Fruit fly (Drosophila melanogaster) whole organism, embryonic: ENCODE data around the gene CG44006.

Experiments
- Blimp-1 ChIP-seq: fragments of 200-800 bp; sonication (Bioruptor generic); optimal IDR thresholded peaks from 3 replicates; lab custom pipeline; 2018; ENCODE audit warnings: missing biosample characterization, missing genetic modification characterization, mild to moderate bottlenecking, moderate library complexity, missing genetic modification reagents
- CG11247 ChIP-seq: fragments of 200-800 bp; sonication (Bioruptor generic); IDR thresholded peaks from 2 replicates; pipeline ENCODE4 v1.3.6; 2022; ENCODE audit warnings: missing biosample characterization, missing genetic modification characterization
- CG11504 ChIP-seq: fragments of 200-800 bp; sonication (Bioruptor generic); optimal IDR thresholded peaks from 3 replicates; lab custom pipeline; 2019; ENCODE audit warnings: missing biosample characterization, mild to moderate bottlenecking, missing genetic modification characterization, moderate library complexity
- CG12104 ChIP-seq: fragments of 200-800 bp; sonication (Bioruptor generic); optimal IDR thresholded peaks from 3 replicates; lab custom pipeline; 2016; ENCODE audit warnings: missing biosample characterization, missing genetic modification characterization
- CG15011 ChIP-seq: fragments of 200-800 bp; sonication (Bioruptor generic); optimal IDR thresholded peaks from 3 replicates; lab custom pipeline; 2018; ENCODE audit warnings: missing biosample characterization, mild to moderate bottlenecking, missing genetic modification characterization
- CG15479 ChIP-seq: fragments of 200-800 bp; sonication (Bioruptor generic); optimal IDR thresholded peaks from 3 replicates; lab custom pipeline; 2019; ENCODE audit warnings: missing biosample characterization, mild to moderate bottlenecking, missing genetic modification characterization, moderate library complexity
- CG17361 ChIP-seq: fragments of 200-800 bp; sonication (Bioruptor generic); IDR thresholded peaks from 3 replicates; pipeline ENCODE4 v1.3.6; 2022; ENCODE audit warnings: missing biosample characterization, missing genetic modification characterization
- CG1792 ChIP-seq: fragments of 200-800 bp; sonication (Bioruptor generic); optimal IDR thresholded peaks from 2 replicates; lab custom pipeline; 2016; ENCODE audit warnings: missing biosample characterization, missing genetic modification characterization
- CG2712 ChIP-seq: fragments of 200-800 bp; optimal IDR thresholded peaks from 3 replicates; lab custom pipeline; 2019; ENCODE audit warnings: missing biosample characterization, mild to moderate bottlenecking, missing genetic modification characterization, moderate library complexity
- CG30431 ChIP-seq: fragments of 200-800 bp; sonication (Bioruptor generic); optimal IDR thresholded peaks from 2 replicates; lab custom pipeline; 2017; ENCODE audit warnings: missing biosample characterization, missing genetic modification characterization
- CG31365 ChIP-seq: fragments of 200-800 bp; sonication (Bioruptor generic); optimal IDR thresholded peaks from 2 replicates; lab custom pipeline; 2018; ENCODE audit warnings: missing biosample characterization, mild to moderate bottlenecking, missing genetic modification characterization
- CG34422 ChIP-seq: fragments of 200-800 bp; sonication (Bioruptor generic); IDR thresholded peaks from 3 replicates; pipeline ENCODE4 v1.3.6; 2022; ENCODE audit warnings: missing biosample characterization, missing genetic modification characterization
- CG43689 ChIP-seq: fragments of 200-800 bp; sonication (Bioruptor generic); IDR thresholded peaks from 2 replicates; pipeline ENCODE4 v1.3.6; 2022; ENCODE audit warnings: missing biosample characterization, missing genetic modification characterization
- CG4617 ChIP-seq: fragments of 200-800 bp; sonication (Bioruptor generic); optimal IDR thresholded peaks from 3 replicates; lab custom pipeline; 2016; ENCODE audit warnings: missing biosample characterization, missing genetic modification characterization, borderline replicate concordance
- CG5953 ChIP-seq: fragments of 200-800 bp; sonication (Bioruptor generic); IDR thresholded peaks from 2 replicates; pipeline ENCODE4 v1.3.6; 2022; ENCODE audit warnings: missing biosample characterization, missing genetic modification characterization
- CG6654 ChIP-seq: fragments of 200-800 bp; sonication (Bioruptor generic); optimal IDR thresholded peaks from 2 replicates; lab custom pipeline; 2017; ENCODE audit warnings: missing biosample characterization, mild to moderate bottlenecking, missing genetic modification characterization
- CG6791 ChIP-seq: fragments of 200-800 bp; sonication (Bioruptor generic); IDR thresholded peaks from 3 replicates; pipeline ENCODE4 v1.3.6; 2022; ENCODE audit warnings: missing biosample characterization, missing genetic modification characterization; ENCODE audit not compliant: partially characterized antibody
- CG7556 ChIP-seq: fragments of 200-800 bp; sonication (Bioruptor generic); optimal IDR thresholded peaks from 2 replicates; lab custom pipeline; 2017; ENCODE audit warnings: missing biosample characterization, mild to moderate bottlenecking, missing genetic modification characterization
- CG7786 ChIP-seq: fragments of 200-800 bp; sonication (Bioruptor generic); optimal IDR thresholded peaks from 2 replicates; lab custom pipeline; 2016; ENCODE audit warnings: missing biosample characterization, missing genetic modification characterization
- CG7928 ChIP-seq: fragments of 200-800 bp; sonication (Bioruptor generic); optimal IDR thresholded peaks from 2 replicates; lab custom pipeline; 2017; ENCODE audit warnings: missing biosample characterization, mild to moderate bottlenecking, missing genetic modification characterization
- CG9609 ChIP-seq: fragments of 200-800 bp; sonication (Bioruptor generic); optimal IDR thresholded peaks from 3 replicates; lab custom pipeline; 2016; ENCODE audit warnings: missing biosample characterization, missing genetic modification characterization
- CG9727 ChIP-seq: fragments of 200-800 bp; sonication (Bioruptor generic); optimal IDR thresholded peaks from 3 replicates; lab custom pipeline; 2017; ENCODE audit warnings: missing biosample characterization, mild to moderate bottlenecking, missing genetic modification characterization
- Dad ChIP-seq: fragments of 200-800 bp; sonication (Bioruptor generic); optimal IDR thresholded peaks from 3 replicates; lab custom pipeline; 2016; ENCODE audit warnings: missing biosample characterization, missing genetic modification characterization
- Dfd ChIP-seq, 2 experiments: fragments of >200 bp; optimal IDR thresholded peaks; 2 replicates each; lab custom pipeline; 2017; ENCODE audit warnings: missing biosample characterization in 2 of 2, missing genetic modification characterization in 2 of 2
- Dip3 ChIP-seq: fragments of 200-800 bp; sonication (Bioruptor generic); optimal IDR thresholded peaks from 3 replicates; lab custom pipeline; 2016; ENCODE audit warnings: missing biosample characterization, missing genetic modification characterization
- Dp ChIP-seq: fragments of 200-800 bp; sonication (Bioruptor generic); optimal IDR thresholded peaks from 2 replicates; lab custom pipeline; 2018; ENCODE audit warnings: missing biosample characterization, mild to moderate bottlenecking, missing genetic modification characterization, moderate library complexity
- Dref ChIP-seq: fragments of 200-800 bp; sonication (Bioruptor generic); IDR thresholded peaks from 2 replicates; pipeline ENCODE4 v1.3.6; 2022; ENCODE audit warnings: missing biosample characterization, missing genetic modification characterization
- E2f2 ChIP-seq: fragments of 200-800 bp; sonication (Bioruptor generic); IDR thresholded peaks from 2 replicates; pipeline ENCODE4 v1.3.6; 2022; ENCODE audit warnings: missing biosample characterization, missing genetic modification characterization
- Fer2 ChIP-seq: fragments of 200-800 bp; sonication (Bioruptor generic); optimal IDR thresholded peaks from 2 replicates; lab custom pipeline; 2018; ENCODE audit warnings: missing biosample characterization, mild to moderate bottlenecking, missing genetic modification characterization, moderate library complexity
- Hey ChIP-seq: fragments of 200-800 bp; sonication (Bioruptor generic); optimal IDR thresholded peaks from 3 replicates; lab custom pipeline; 2018; ENCODE audit warnings: missing biosample characterization, mild to moderate bottlenecking, missing genetic modification characterization
- Hsf ChIP-seq: fragments of 200-800 bp; sonication (Bioruptor generic); optimal IDR thresholded peaks from 3 replicates; lab custom pipeline; 2016; ENCODE audit warnings: missing biosample characterization, missing genetic modification characterization
- Lhr ChIP-seq: fragments of 200-800 bp; sonication (Bioruptor generic); optimal IDR thresholded peaks from 3 replicates; lab custom pipeline; 2017; ENCODE audit warnings: mild to moderate bottlenecking, missing biosample characterization, missing genetic modification reagents, missing genetic modification characterization
- MESR4 ChIP-seq: fragments of 200-800 bp; sonication (Bioruptor generic); optimal IDR thresholded peaks from 2 replicates; lab custom pipeline; 2018; ENCODE audit warnings: missing biosample characterization, mild to moderate bottlenecking, missing genetic modification characterization, moderate library complexity
- Oli ChIP-seq: fragments of 200-800 bp; sonication (Bioruptor generic); optimal IDR thresholded peaks from 2 replicates; lab custom pipeline; 2018; ENCODE audit warnings: missing biosample characterization, mild to moderate bottlenecking, missing genetic modification characterization, moderate library complexity
- Rx ChIP-seq: fragments of 200-800 bp; sonication (Bioruptor generic); IDR thresholded peaks from 2 replicates; pipeline ENCODE4 v1.3.6; 2022; ENCODE audit warnings: missing biosample characterization, missing genetic modification characterization
- Usf ChIP-seq: fragments of 200-800 bp; sonication (Bioruptor generic); optimal IDR thresholded peaks from 2 replicates; lab custom pipeline; 2017; ENCODE audit warnings: missing genotype, missing biosample characterization, missing genetic modification characterization
- ac ChIP-seq: fragments of 200-800 bp; sonication (Bioruptor generic); optimal IDR thresholded peaks from 3 replicates; lab custom pipeline; 2017; ENCODE audit warnings: missing biosample characterization, mild to moderate bottlenecking, missing genetic modification characterization
- dan ChIP-seq: fragments of 200-800 bp; sonication (Bioruptor generic); IDR thresholded peaks from 2 replicates; pipeline ENCODE4 v1.3.6; 2022; ENCODE audit warnings: missing biosample characterization, missing genetic modification characterization
- dmrt11E ChIP-seq: fragments of 200-800 bp; sonication (Bioruptor generic); optimal IDR thresholded peaks from 3 replicates; lab custom pipeline; 2018; ENCODE audit warnings: missing biosample characterization, mild to moderate bottlenecking, missing genetic modification characterization, moderate library complexity
- mam ChIP-seq: fragments of 200-800 bp; sonication (Bioruptor generic); optimal IDR thresholded peaks from 3 replicates; lab custom pipeline; 2016; ENCODE audit warnings: missing biosample characterization, missing genetic modification characterization
- nau ChIP-seq: fragments of 200-800 bp; sonication (Bioruptor generic); optimal IDR thresholded peaks from 3 replicates; lab custom pipeline; 2017; ENCODE audit warnings: missing biosample characterization, mild to moderate bottlenecking, missing genetic modification characterization, missing genetic modification reagents
- nmo ChIP-seq: fragments of 200-800 bp; sonication (Bioruptor generic); optimal IDR thresholded peaks from 2 replicates; lab custom pipeline; 2018; ENCODE audit warnings: missing biosample characterization, mild to moderate bottlenecking, missing genetic modification characterization, moderate library complexity
- p53 ChIP-seq: fragments of 200-800 bp; sonication (Bioruptor generic); optimal IDR thresholded peaks from 2 replicates; lab custom pipeline; 2016; ENCODE audit warnings: missing biosample characterization, missing genetic modification characterization
- sens ChIP-seq: fragments of 200-800 bp; sonication (Bioruptor generic); peaks from one replicate; lab custom pipeline; 2016; ENCODE audit warnings: missing biosample characterization, missing genetic modification characterization
- sqz ChIP-seq: fragments of 200-800 bp; sonication (Bioruptor generic); optimal IDR thresholded peaks from 3 replicates; lab custom pipeline; 2018; ENCODE audit warnings: missing biosample characterization, mild to moderate bottlenecking, missing genetic modification characterization
- tio ChIP-seq: fragments of 200-800 bp; sonication (Bioruptor generic); optimal IDR thresholded peaks from 2 replicates; lab custom pipeline; 2017; ENCODE audit warnings: missing biosample characterization, missing genetic modification characterization, inconsistent platforms
- tll ChIP-seq, 2 experiments: fragments of 200-800 bp in 1 of 2; fragments of >200 bp in 1 of 2; sonication (Bioruptor generic) in 1 of 2; optimal IDR thresholded peaks; 2 replicates each; lab custom pipeline; 2017 to 2019; ENCODE audit warnings: missing biosample characterization in 2 of 2, missing genetic modification characterization in 2 of 2, mild to moderate bottlenecking in 1 of 2, moderate library complexity in 1 of 2
- tup ChIP-seq: fragments of 200-800 bp; sonication (Bioruptor generic); optimal IDR thresholded peaks from 2 replicates; lab custom pipeline; 2016; ENCODE audit warnings: missing biosample characterization, mild to moderate bottlenecking, missing genetic modification characterization, moderate library complexity
- z ChIP-seq: fragments of 200-800 bp; sonication (Bioruptor generic); IDR thresholded peaks from 3 replicates; pipeline ENCODE4 v1.3.6; 2022; ENCODE audit warnings: missing biosample characterization, missing genetic modification characterization

The CG44006 gene

DNA sequence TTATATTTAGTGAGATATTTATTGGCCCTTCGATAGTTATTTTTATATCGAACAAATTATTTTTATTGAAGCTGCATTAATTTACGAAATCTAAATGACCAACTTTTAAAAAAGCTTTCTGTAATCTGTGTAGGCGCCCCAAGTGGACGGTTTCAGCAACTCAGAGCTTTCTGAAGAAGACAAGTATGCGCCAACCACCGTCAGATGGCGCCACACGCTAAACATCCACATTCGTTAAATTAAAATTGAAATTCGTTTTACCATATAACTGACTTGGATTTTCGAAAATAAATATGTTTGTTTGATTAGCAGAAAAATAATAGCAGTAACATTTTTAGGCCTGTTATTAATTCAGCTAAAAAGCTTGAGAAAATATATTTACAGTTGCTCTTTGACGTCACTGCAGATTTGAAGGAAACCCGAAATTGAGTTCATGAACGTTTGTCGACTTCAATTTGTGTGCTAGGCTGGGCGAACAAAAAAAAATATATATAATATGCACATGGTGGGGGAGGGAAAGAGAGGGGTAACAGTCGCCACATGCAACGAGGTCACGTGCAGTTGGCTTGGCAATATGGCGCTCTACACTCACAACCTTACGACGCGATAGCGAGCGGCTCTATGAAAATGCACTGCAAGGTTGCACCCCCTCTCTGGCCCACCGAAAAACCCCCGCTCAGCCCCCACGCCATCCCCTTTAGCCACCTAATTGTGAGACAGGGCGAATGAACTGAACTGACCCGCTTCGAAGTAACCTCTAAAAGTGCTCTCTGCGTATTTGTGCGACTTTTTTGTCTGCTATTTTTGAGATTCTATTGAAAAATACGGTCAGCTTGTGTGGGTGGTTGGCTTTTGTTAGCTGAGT is 50.1 kb downstream of the CG44006 start (continued):
- TF ChIP-seq Dfd (GFP tag; optimal IDR thresholded peaks at IDR 0.05; lab: Kevin White, UChicago), result no peak
- peak; percentile 62 for TF ChIP-seq CG30431 (GFP tag; lab: Kevin White, UChicago)
- TF ChIP-seq z (GFP tag; lab: Robert Waterston, UW), result no peak
- peak; percentile 84 for TF ChIP-seq CG9727 (GFP tag; lab: Kevin White, UChicago)
- peak; percentile 83 for TF ChIP-seq CG2712 (tag; lab: Kevin White, UChicago)
- TF ChIP-seq nmo (GFP tag; lab: Kevin White, UChicago), result peak; percentile 72
- TF ChIP-seq CG15479 (GFP tag; lab: Kevin White, UChicago), result no peak
- peak; percentile 29 for TF ChIP-seq tio (GFP tag; lab: Kevin White, UChicago)
- TF ChIP-seq Rx (GFP tag; lab: Robert Waterston, UW), result peak; percentile 60
- TF ChIP-seq dmrt11E (tag; lab: Kevin White, UChicago), result peak; percentile 63
- peak; percentile 44 for TF ChIP-seq CG7556 (GFP tag; lab: Kevin White, UChicago)
- peak; percentile 82 for TF ChIP-seq CG12104 (GFP tag; lab: Kevin White, UChicago)
- peak; percentile 72 for TF ChIP-seq Oli (tag; lab: Kevin White, UChicago)
- TF ChIP-seq p53 (GFP tag; lab: Kevin White, UChicago), result peak; percentile 48
- TF ChIP-seq Dp (GFP tag; lab: Kevin White, UChicago), result peak; percentile 9
- TF ChIP-seq E2f2 (GFP tag; lab: Robert Waterston, UW), result peak; percentile 50
- TF ChIP-seq Dip3 (GFP tag; lab: Kevin White, UChicago), result peak; percentile 68
- TF ChIP-seq CG11504 (tag; lab: Kevin White, UChicago), result peak; percentile 81
- peak; percentile 51 for TF ChIP-seq ac
- TF ChIP-seq CG6654 (GFP tag; lab: Kevin White, UChicago), result peak; percentile 68
- TF ChIP-seq CG7786 (GFP tag; lab: Kevin White, UChicago), result peak; percentile 65
- TF ChIP-seq CG9609, result peak; percentile 71
- peak; percentile 88 for TF ChIP-seq nau (GFP tag; lab: Kevin White, UChicago)
- peak; percentile 81 for TF ChIP-seq Dad (GFP tag; lab: Kevin White, UChicago)
- TF ChIP-seq dan, result no peak
- peak; percentile 90 for TF ChIP-seq CG11247
- TF ChIP-seq Hey (tag; lab: Kevin White, UChicago), result peak; percentile 66
- TF ChIP-seq CG5953 (GFP tag; lab: Robert Waterston, UW), result peak; percentile 83
- TF ChIP-seq Hsf, result peak; percentile 86
- peak; percentile 73 for TF ChIP-seq Fer2 (tag; lab: Kevin White, UChicago)
- TF ChIP-seq Blimp-1, result peak; percentile 79
- peak; percentile 4 for TF ChIP-seq Usf (GFP tag; lab: Kevin White, UChicago)
- TF ChIP-seq CG31365 (tag; lab: Kevin White, UChicago), result peak; percentile 81
- no peak for TF ChIP-seq Dref (GFP tag; lab: Robert Waterston, UW)
- TF ChIP-seq CG15011 (GFP tag; lab: Kevin White, UChicago), result peak; percentile 72
- TF ChIP-seq tll (GFP tag; optimal IDR thresholded peaks at IDR 0.05; lab: Kevin White, UChicago), result no peak
- peak; percentile 26 for TF ChIP-seq CG4617 (GFP tag; lab: Kevin White, UChicago)
- TF ChIP-seq Lhr (GFP tag; lab: Kevin White, UChicago), result peak; percentile 86
- no peak for TF ChIP-seq CG6791
- peak; percentile 70 for TF ChIP-seq mam (GFP tag; lab: Kevin White, UChicago)
- TF ChIP-seq CG34422 (GFP tag; lab: Robert Waterston, UW), result peak; percentile 59; the same call in 1 of the 3 replicates
- peak; percentile 73 for TF ChIP-seq CG43689 (GFP tag; lab: Robert Waterston, UW)
- TF ChIP-seq CG1792 (GFP tag; lab: Kevin White, UChicago), result peak; percentile 72
- peak; percentile 87 for TF ChIP-seq sqz
- peak; percentile 67 for TF ChIP-seq CG7928 (GFP tag; lab: Kevin White, UChicago)
- TF ChIP-seq sens, result peak; percentile 97
- peak; percentile 29 for TF ChIP-seq MESR4 (GFP tag; lab: Kevin White, UChicago)
- TF ChIP-seq CG17361 (GFP tag; lab: Robert Waterston, UW), result peak; percentile 74
- TF ChIP-seq tup, result peak; percentile 54
